Worm (Caenorhabditis elegans) whole organism, young adult: Measurements from ENCODE around the gene sel-9.

Source experiments
- B0336.3 ChIP-seq: fragments of 200-800 bp; sonication (Bioruptor generic); IDR thresholded peaks from 2 replicates; pipeline ENCODE4 v1.3.6; 2022; ENCODE audit warnings: missing genetic modification characterization, missing compliant biosample characterization
- F10E7.11 ChIP-seq: sonication (generic microtip); optimal IDR thresholded peaks from 2 replicates; lab custom pipeline; 2017; ENCODE audit warnings: mild to moderate bottlenecking, missing genetic modification characterization, moderate library complexity, missing compliant biosample characterization
- F55B11.4 ChIP-seq: sonication (generic microtip); optimal IDR thresholded peaks from 2 replicates; lab custom pipeline; 2016; ENCODE audit warnings: missing compliant biosample characterization, missing genetic modification characterization, borderline replicate concordance; ENCODE audit not compliant: insufficient read depth
- F57A8.1 ChIP-seq: fragments of 200-800 bp; sonication (Bioruptor generic); optimal IDR thresholded peaks from 2 replicates; lab custom pipeline; 2018; ENCODE audit warnings: mild to moderate bottlenecking, missing genetic modification characterization, moderate library complexity, missing compliant biosample characterization
- F57C9.4 ChIP-seq: sonication (generic microtip); optimal IDR thresholded peaks from 2 replicates; lab custom pipeline; 2017; ENCODE audit warnings: mild to moderate bottlenecking, missing genetic modification characterization, missing compliant biosample characterization
- Y67H2A.10 ChIP-seq: fragments of 200-800 bp; sonication (Bioruptor generic); conservative IDR thresholded peaks from 2 replicates; pipeline ENCODE4 v1.3.6; 2022; ENCODE audit warnings: missing genetic modification reagents, missing genetic modification characterization, missing compliant biosample characterization
- Y95B8A.8 ChIP-seq: fragments of 200-800 bp; sonication (Bioruptor generic); IDR thresholded peaks from 2 replicates; pipeline ENCODE4 v1.3.6; 2022; ENCODE audit warnings: missing genetic modification reagents, missing genetic modification characterization, missing compliant biosample characterization
- ZK185.1 ChIP-seq: sonication (generic microtip); optimal IDR thresholded peaks from 2 replicates; lab custom pipeline; 2016; ENCODE audit warnings: mild to moderate bottlenecking, missing genetic modification characterization, missing compliant biosample characterization; ENCODE audit not compliant: poor library complexity, severe bottlenecking
- atf-7 ChIP-seq: sonication (generic microtip); optimal IDR thresholded peaks from 2 replicates; lab custom pipeline; 2017; ENCODE audit warnings: mild to moderate bottlenecking, missing genetic modification characterization, missing compliant biosample characterization
- attf-5 ChIP-seq: fragments of 200-800 bp; sonication (Bioruptor generic); optimal IDR thresholded peaks from 2 replicates; lab custom pipeline; 2018; ENCODE audit warnings: mild to moderate bottlenecking, missing genetic modification characterization, missing compliant biosample characterization
- attf-6 ChIP-seq: fragments of 200-800 bp; sonication (Bioruptor generic); IDR thresholded peaks from 2 replicates; pipeline ENCODE4 v1.3.6; 2022; ENCODE audit warnings: missing genetic modification reagents, missing genetic modification characterization, missing compliant biosample characterization
- bed-1 ChIP-seq: fragments of 200-800 bp; sonication (Bioruptor generic); IDR thresholded peaks from 2 replicates; pipeline ENCODE4 v1.3.6; 2022; ENCODE audit warnings: missing genetic modification reagents, missing genetic modification characterization, missing compliant biosample characterization
- cebp-1 ChIP-seq, 2 experiments: fragments of 200-800 bp in 1 of 2; sonication (Bioruptor generic) in 1 of 2; sonication (generic microtip) in 1 of 2; IDR thresholded peaks in 1 of 2; optimal IDR thresholded peaks in 1 of 2; 2 replicates each; pipeline versions ENCODE4 v1.3.6 to Lab custom; 2017 to 2022; ENCODE audit warnings: missing compliant biosample characterization in 2 of 2, missing genetic modification characterization in 2 of 2, mild to moderate bottlenecking in 1 of 2, missing genetic modification reagents in 1 of 2, moderate library complexity in 1 of 2
- cebp-2 ChIP-seq: fragments of 200-800 bp; sonication (Bioruptor generic); IDR thresholded peaks from 2 replicates; pipeline ENCODE4 v1.3.6; 2022; ENCODE audit warnings: missing genetic modification characterization, missing compliant biosample characterization
- ceh-100 ChIP-seq: fragments of 200-800 bp; sonication (Bioruptor generic); IDR thresholded peaks from 2 replicates; pipeline ENCODE4 v1.3.6; 2022; ENCODE audit warnings: missing genetic modification reagents, missing genetic modification characterization, missing compliant biosample characterization
- ceh-27 ChIP-seq: fragments of 200-800 bp; sonication (Bioruptor generic); optimal IDR thresholded peaks from 2 replicates; lab custom pipeline; 2018; ENCODE audit warnings: mild to moderate bottlenecking, missing genetic modification characterization, moderate library complexity, missing compliant biosample characterization
- ceh-40 ChIP-seq: fragments of 200-800 bp; sonication (Bioruptor generic); IDR thresholded peaks from 2 replicates; pipeline ENCODE4 v1.3.6; 2022; ENCODE audit warnings: missing genetic modification characterization, missing compliant biosample characterization
- ceh-91 ChIP-seq: fragments of 200-800 bp; sonication (Bioruptor generic); IDR thresholded peaks from 2 replicates; pipeline ENCODE4 v1.3.6; 2022; ENCODE audit warnings: missing genetic modification reagents, missing genetic modification characterization, missing compliant biosample characterization
- chd-7 ChIP-seq: sonication (generic microtip); optimal IDR thresholded peaks from 2 replicates; lab custom pipeline; 2016; ENCODE audit warnings: mild to moderate bottlenecking, missing genetic modification characterization, moderate library complexity, missing compliant biosample characterization
- efl-1 ChIP-seq: fragments of 150-350 bp; optimal IDR thresholded peaks from 2 replicates; lab custom pipeline; 2014; ENCODE audit warnings: missing biosample characterization, missing genetic modification reagents, missing genetic modification characterization
- egl-44 ChIP-seq: fragments of 200-800 bp; sonication (Bioruptor generic); IDR thresholded peaks from 2 replicates; pipeline ENCODE4 v1.3.6; 2022; ENCODE audit warnings: missing genetic modification reagents, missing genetic modification characterization, missing compliant biosample characterization
- ekl-4 ChIP-seq: fragments of 200-800 bp; sonication (Bioruptor generic); IDR thresholded peaks from 2 replicates; pipeline ENCODE4 v1.3.6; 2022; ENCODE audit warnings: missing genetic modification reagents, missing genetic modification characterization, missing compliant biosample characterization
- gei-17 ChIP-seq: fragments of 200-800 bp; sonication (Bioruptor generic); optimal IDR thresholded peaks from 2 replicates; lab custom pipeline; 2018; ENCODE audit warnings: mild to moderate bottlenecking, missing genetic modification characterization, missing compliant biosample characterization
- hlh-12 ChIP-seq: sonication (generic microtip); optimal IDR thresholded peaks from 2 replicates; lab custom pipeline; 2016; ENCODE audit warnings: missing genetic modification characterization, missing compliant biosample characterization
- hlh-26 ChIP-seq: fragments of 200-800 bp; sonication (Bioruptor generic); conservative IDR thresholded peaks from 2 replicates; pipeline ENCODE4 v1.3.6; 2022; ENCODE audit warnings: missing genetic modification reagents, missing genetic modification characterization, missing compliant biosample characterization
- lag-1 ChIP-seq: fragments of 200-800 bp; sonication (Bioruptor generic); IDR thresholded peaks from 2 replicates; pipeline ENCODE4 v1.3.6; 2022; ENCODE audit warnings: missing genetic modification reagents, missing genetic modification characterization, missing compliant biosample characterization
- let-607 ChIP-seq, 2 experiments: fragments of 200-800 bp in 1 of 2; sonication (Bioruptor generic) in 1 of 2; sonication (generic microtip) in 1 of 2; optimal IDR thresholded peaks; 2 replicates each; lab custom pipeline; 2016 to 2018; ENCODE audit warnings: mild to moderate bottlenecking in 2 of 2, missing compliant biosample characterization in 2 of 2, missing genetic modification characterization in 2 of 2, moderate library complexity in 2 of 2, missing genotype in 1 of 2
- lin-35 ChIP-seq, 3 experiments: fragments of 150-350 bp in 2 of 3; sonication (generic microtip) in 1 of 3; optimal IDR thresholded peaks; 2 replicates each; lab custom pipeline; 2014 to 2018; ENCODE audit warnings: missing biosample characterization in 3 of 3, missing genetic modification characterization in 3 of 3, missing genetic modification reagents in 3 of 3
- lin-54 ChIP-seq: fragments of 200-800 bp; sonication (Bioruptor generic); optimal IDR thresholded peaks from 2 replicates; lab custom pipeline; 2018; ENCODE audit warnings: mild to moderate bottlenecking, missing genetic modification characterization, missing compliant biosample characterization
- lsl-1 ChIP-seq: fragments of 200-800 bp; sonication (Bioruptor generic); optimal IDR thresholded peaks from 2 replicates; lab custom pipeline; 2018; ENCODE audit warnings: mild to moderate bottlenecking, missing genetic modification characterization, moderate library complexity, missing compliant biosample characterization
- lsy-27 ChIP-seq: sonication (generic microtip); optimal IDR thresholded peaks from 2 replicates; lab custom pipeline; 2017; ENCODE audit warnings: missing genetic modification characterization, mild to moderate bottlenecking, missing compliant biosample characterization, antibody characterized with exemption, missing genotype, borderline replicate concordance; ENCODE audit not compliant: insufficient read depth
- madf-10 ChIP-seq: sonication (generic microtip); optimal IDR thresholded peaks from 2 replicates; lab custom pipeline; 2016; ENCODE audit warnings: mild to moderate bottlenecking, missing genetic modification characterization, missing compliant biosample characterization
- madf-6 ChIP-seq: fragments of 200-800 bp; sonication (Bioruptor generic); IDR thresholded peaks from 2 replicates; pipeline ENCODE4 v1.3.6; 2022; ENCODE audit warnings: missing genetic modification reagents, missing genetic modification characterization, missing compliant biosample characterization
- mcd-1 ChIP-seq: fragments of 200-800 bp; sonication (Bioruptor generic); IDR thresholded peaks from 2 replicates; pipeline ENCODE4 v1.3.6; 2022; ENCODE audit warnings: missing genetic modification reagents, missing genetic modification characterization, missing compliant biosample characterization
- mel-28 ChIP-seq: sonication (generic microtip); optimal IDR thresholded peaks from 2 replicates; lab custom pipeline; 2016; ENCODE audit warnings: borderline replicate concordance, mild to moderate bottlenecking, missing genetic modification characterization, missing compliant biosample characterization
- mes-4 ChIP-seq: sonication (generic microtip); optimal IDR thresholded peaks from 2 replicates; lab custom pipeline; 2016; ENCODE audit warnings: missing genotype, missing genetic modification characterization, missing compliant biosample characterization
- mxl-1 ChIP-seq: sonication (generic microtip); optimal IDR thresholded peaks from 2 replicates; lab custom pipeline; 2016; ENCODE audit warnings: missing genetic modification characterization, missing compliant biosample characterization
- rec-8 ChIP-seq, 2 experiments: sonication (generic microtip); optimal IDR thresholded peaks; 2 replicates each; lab custom pipeline; 2016; ENCODE audit warnings: mild to moderate bottlenecking in 2 of 2, missing genetic modification characterization in 2 of 2, missing genetic modification reagents in 2 of 2, missing genotype in 2 of 2, missing biosample characterization in 1 of 2, missing compliant biosample characterization in 1 of 2, moderate library complexity in 1 of 2
- snpc-4 ChIP-seq, 5 experiments: fragments of 150-350 bp in 1 of 5; sonication (generic microtip) in 4 of 5; optimal IDR thresholded peaks; 2 replicates each; lab custom pipeline; 2014 to 2018; ENCODE audit warnings: missing genetic modification characterization in 5 of 5, missing biosample characterization in 3 of 5, antibody characterized with exemption in 2 of 5, mild to moderate bottlenecking in 2 of 5, missing compliant biosample characterization in 2 of 5, missing genotype in 2 of 5, moderate library complexity in 2 of 5, missing genetic modification reagents in 1 of 5
- tbp1 ChIP-seq: fragments of 200-800 bp; sonication (Bioruptor generic); optimal IDR thresholded peaks from 2 replicates; lab custom pipeline; 2018; ENCODE audit warnings: mild to moderate bottlenecking, missing genetic modification characterization, missing compliant biosample characterization
- zfh-2 ChIP-seq: fragments of 200-800 bp; sonication (Bioruptor generic); conservative IDR thresholded peaks from 2 replicates; pipeline ENCODE4 v1.3.6; 2022; ENCODE audit warnings: missing genetic modification reagents, missing genetic modification characterization, missing compliant biosample characterization
- zim-3 ChIP-seq: sonication (generic microtip); optimal IDR thresholded peaks from 2 replicates; lab custom pipeline; 2017; ENCODE audit warnings: mild to moderate bottlenecking, missing genetic modification characterization, moderate library complexity, missing compliant biosample characterization
- ztf-22 ChIP-seq: fragments of 200-800 bp; sonication (Bioruptor generic); optimal IDR thresholded peaks from 2 replicates; lab custom pipeline; 2018; ENCODE audit warnings: mild to moderate bottlenecking, missing genetic modification characterization, moderate library complexity, missing compliant biosample characterization
- ztf-26 ChIP-seq: sonication (generic microtip); optimal IDR thresholded peaks from 2 replicates; lab custom pipeline; 2017; ENCODE audit warnings: missing genetic modification characterization, missing compliant biosample characterization
- ztf-3 ChIP-seq: fragments of 200-800 bp; sonication (Bioruptor generic); optimal IDR thresholded peaks from 2 replicates; lab custom pipeline; 2018; ENCODE audit warnings: mild to moderate bottlenecking, missing genetic modification characterization, missing compliant biosample characterization
- ztf-6 ChIP-seq: fragments of 200-800 bp; sonication (Bioruptor generic); IDR thresholded peaks from 2 replicates; pipeline ENCODE4 v1.3.6; 2022; ENCODE audit warnings: missing genetic modification reagents, missing genetic modification characterization, missing compliant biosample characterization

sel-9 gene

ce11 chrV:8348959-8349389, 46.6 kb upstream of the sel-9 start (continued):
- no peak for TF ChIP-seq lag-1 (GFP tag; lab: Robert Waterston, UW)
- TF ChIP-seq ztf-3 (GFP tag; lab: Kevin White, UChicago): peak; percentile 15
- no peak for TF ChIP-seq hlh-12
- peak; percentile 94 for TF ChIP-seq ekl-4
- peak; percentile 19 for TF ChIP-seq efl-1
- no peak for TF ChIP-seq F57C9.4 (tag; lab: Kevin White, UChicago)
- no peak for TF ChIP-seq F57A8.1 (GFP tag; lab: Kevin White, UChicago)
- peak; percentile 55 for TF ChIP-seq F10E7.11
- TF ChIP-seq ceh-91 (GFP tag; lab: Robert Waterston, UW): peak; percentile 47
- TF ChIP-seq mel-28 (tag; lab: Kevin White, UChicago): no peak
- peak; percentile 43 to 59 for TF ChIP-seq let-607 (tag; optimal IDR thresholded peaks at IDR 0.05; lab: Kevin White, UChicago)
- TF ChIP-seq ceh-100 (GFP tag; lab: Robert Waterston, UW): peak; percentile 66
- TF ChIP-seq ztf-6 (GFP tag; lab: Robert Waterston, UW): no peak
- TF ChIP-seq mcd-1: peak; percentile 86
- TF ChIP-seq tbp1 (GFP tag; lab: Kevin White, UChicago): peak; percentile 84
- no peak for TF ChIP-seq ztf-22 (GFP tag; lab: Kevin White, UChicago)
- TF ChIP-seq bed-1 (GFP tag; lab: Robert Waterston, UW): no peak
- TF ChIP-seq B0336.3 (GFP tag; lab: Robert Waterston, UW): peak; percentile 96
- TF ChIP-seq egl-44 (GFP tag; lab: Robert Waterston, UW): peak; percentile 86
- TF ChIP-seq lsy-27 (tag; lab: Kevin White, UChicago): no peak
- peak; percentile 70 for TF ChIP-seq ZK185.1
- TF ChIP-seq snpc-4 (GFP tag; optimal IDR thresholded peaks at IDR 0.05; lab: Kevin White, UChicago): peak; percentile 100
- peak; percentile 99 to 100 (median 100) for TF ChIP-seq snpc-4 (tag; optimal IDR thresholded peaks at IDR 0.05; lab: Kevin White, UChicago)
- no peak for TF ChIP-seq cebp-1 (GFP tag; IDR thresholded peaks at IDR 0.05; lab: Robert Waterston, UW)
- TF ChIP-seq cebp-1 (tag; optimal IDR thresholded peaks at IDR 0.05; lab: Kevin White, UChicago): peak; percentile 76
- TF ChIP-seq attf-5 (GFP tag; lab: Kevin White, UChicago): peak; percentile 46
- no peak for TF ChIP-seq ztf-26
- TF ChIP-seq hlh-26 (GFP tag; lab: Robert Waterston, UW): no peak
- no peak for TF ChIP-seq Y67H2A.10 (GFP tag; lab: Robert Waterston, UW)
- TF ChIP-seq Y95B8A.8 (GFP tag; lab: Robert Waterston, UW): no peak
- peak; percentile 0 for TF ChIP-seq zim-3 (tag; lab: Kevin White, UChicago)
- no peak for TF ChIP-seq ceh-40 (GFP tag; lab: Robert Waterston, UW)
- TF ChIP-seq chd-7 (tag; lab: Kevin White, UChicago): peak; percentile 78
- peak in 1 of 2 experiments; percentile 78 for TF ChIP-seq rec-8 (tag; optimal IDR thresholded peaks at IDR 0.05; lab: Kevin White, UChicago)
- TF ChIP-seq F55B11.4 (tag; lab: Kevin White, UChicago): no peak
- peak; percentile 65 for TF ChIP-seq atf-7 (tag; lab: Kevin White, UChicago)
- peak; percentile 95; the same call in 1 of the 2 replicates for TF ChIP-seq attf-6 (GFP tag; lab: Robert Waterston, UW)
- peak; percentile 67 for TF ChIP-seq ceh-27
- TF ChIP-seq lsl-1 (GFP tag; lab: Kevin White, UChicago): peak; percentile 81
- peak; percentile 84 for TF ChIP-seq lin-54 (GFP tag; lab: Kevin White, UChicago)
- peak; percentile 93 for TF ChIP-seq madf-6 (GFP tag; lab: Robert Waterston, UW)
- TF ChIP-seq gei-17 (GFP tag; lab: Kevin White, UChicago): peak; percentile 65
- TF ChIP-seq lin-35 (GFP tag; optimal IDR thresholded peaks at IDR 0.05; lab: Kevin White, UChicago): peak in 2 of 3 experiments; percentile 16 to 80
- TF ChIP-seq mes-4 (tag; lab: Kevin White, UChicago): peak; percentile 49
- TF ChIP-seq zfh-2: no peak
- TF ChIP-seq mxl-1 (tag; lab: Kevin White, UChicago): no peak
- TF ChIP-seq madf-10: peak; percentile 82
- 0 out of 2 replicates have a peak, but pooled peaks have one; percentile 32 for TF ChIP-seq cebp-2 (GFP tag; lab: Robert Waterston, UW)
